Worm (Caenorhabditis elegans) whole organism, L4 larva: ENCODE measurements around the gene C44C1.6.

Experiments used
- F10B5.3 ChIP-seq: sonication (generic microtip); optimal IDR thresholded peaks from 2 replicates; lab custom pipeline; 2016; ENCODE audit warnings: mild to moderate bottlenecking, missing genetic modification characterization, missing compliant biosample characterization
- F44E2.7 ChIP-seq: fragments of 200-800 bp; sonication (Bioruptor generic); IDR thresholded peaks from 2 replicates; pipeline ENCODE4 v2.1.2; 2022; ENCODE audit warnings: missing genetic modification characterization, missing compliant biosample characterization
- T20F7.1 ChIP-seq: fragments of 200-800 bp; sonication (Bioruptor generic); optimal IDR thresholded peaks from 2 replicates; lab custom pipeline; 2018; ENCODE audit warnings: mild to moderate bottlenecking, missing genetic modification characterization, missing compliant biosample characterization
- Y5F2A.4 ChIP-seq: fragments of 200-800 bp; sonication (Bioruptor generic); optimal IDR thresholded peaks from 2 replicates; lab custom pipeline; 2018; ENCODE audit warnings: mild to moderate bottlenecking, missing genetic modification characterization, missing compliant biosample characterization
- aha-1 ChIP-seq: fragments of 150-350 bp; peaks from one replicate; lab custom pipeline; 2014; ENCODE audit warnings: missing biosample characterization, missing genetic modification characterization
- attf-4 ChIP-seq: sonication (generic microtip); optimal IDR thresholded peaks from 3 replicates; lab custom pipeline; 2017; ENCODE audit warnings: missing biosample characterization, missing genetic modification characterization
- ceh-20 ChIP-seq: fragments of 200-800 bp; sonication (Bioruptor generic); IDR thresholded peaks from 2 replicates; pipeline ENCODE4 v1.3.6; 2022; ENCODE audit warnings: missing genetic modification reagents, missing genetic modification characterization, missing compliant biosample characterization
- ctbp-1 ChIP-seq: fragments of 200-800 bp; sonication (Bioruptor generic); IDR thresholded peaks from 2 replicates; pipeline ENCODE4 v1.3.6; 2022; ENCODE audit warnings: missing genetic modification reagents, missing genetic modification characterization, missing compliant biosample characterization
- daf-12 ChIP-seq: fragments of 150-350 bp; optimal IDR thresholded peaks from 2 replicates; lab custom pipeline; 2014; ENCODE audit warnings: missing biosample characterization, missing genetic modification reagents, missing genetic modification characterization
- daf-16 ChIP-seq, 3 experiments: sonication (generic microtip); optimal IDR thresholded peaks; 2 replicates each; lab custom pipeline; 2016 to 2017; ENCODE audit warnings: missing genetic modification characterization in 3 of 3, missing genetic modification reagents in 3 of 3, mild to moderate bottlenecking in 2 of 3, missing compliant biosample characterization in 2 of 3, missing biosample characterization in 1 of 3, moderate library complexity in 1 of 3
- dmd-6 ChIP-seq: fragments of 200-800 bp; sonication (Bioruptor generic); IDR thresholded peaks from 2 replicates; pipeline ENCODE4 v1.3.6; 2022; ENCODE audit warnings: missing genetic modification reagents, missing genetic modification characterization, missing compliant biosample characterization
- dmd-8 ChIP-seq: fragments of 200-800 bp; sonication (Bioruptor generic); IDR thresholded peaks from 2 replicates; pipeline ENCODE4 v1.3.6; 2022; ENCODE audit warnings: missing genetic modification characterization, missing compliant biosample characterization
- dmd-9 ChIP-seq: fragments of 200-800 bp; sonication (Bioruptor generic); IDR thresholded peaks from 2 replicates; pipeline ENCODE4 v1.3.6; 2022; ENCODE audit warnings: missing genetic modification reagents, missing genetic modification characterization, missing compliant biosample characterization
- dve-1 ChIP-seq: sonication (generic microtip); optimal IDR thresholded peaks from 2 replicates; lab custom pipeline; 2017; ENCODE audit warnings: antibody characterized with exemption, mild to moderate bottlenecking, missing genetic modification characterization, missing compliant biosample characterization; ENCODE audit not compliant: insufficient read depth
- egl-27 ChIP-seq: sonication (generic microtip); optimal IDR thresholded peaks from 3 replicates; lab custom pipeline; 2017; ENCODE audit warnings: missing biosample characterization, missing genetic modification reagents, missing genetic modification characterization
- fkh-10 ChIP-seq: fragments of 150-350 bp; optimal IDR thresholded peaks from 2 replicates; lab custom pipeline; 2014; ENCODE audit warnings: missing biosample characterization, missing genetic modification reagents, missing genetic modification characterization
- hlh-11 ChIP-seq: fragments of 200-800 bp; sonication (Bioruptor generic); optimal IDR thresholded peaks from 2 replicates; lab custom pipeline; 2018; ENCODE audit warnings: mild to moderate bottlenecking, missing genetic modification characterization, missing compliant biosample characterization
- hmg-1.1 ChIP-seq: fragments of 200-800 bp; sonication (Bioruptor generic); IDR thresholded peaks from 2 replicates; pipeline ENCODE4 v1.3.6; 2022; ENCODE audit warnings: missing genetic modification reagents, missing genetic modification characterization, missing compliant biosample characterization
- lim-7 ChIP-seq: fragments of 200-800 bp; sonication (Bioruptor generic); IDR thresholded peaks from 2 replicates; pipeline ENCODE4 v1.3.6; 2022; ENCODE audit warnings: missing genetic modification characterization, missing compliant biosample characterization
- lin-13 ChIP-seq: fragments of 150-350 bp; optimal IDR thresholded peaks from 2 replicates; lab custom pipeline; 2014; ENCODE audit warnings: missing biosample characterization, missing genetic modification reagents, missing genetic modification characterization
- lin-15B ChIP-seq: fragments of 150-350 bp; sonication (generic microtip); optimal IDR thresholded peaks from 3 replicates; lab custom pipeline; 2014; ENCODE audit warnings: missing biosample characterization, missing genetic modification characterization
- lin-29 ChIP-seq: fragments of 200-800 bp; sonication (Bioruptor generic); IDR thresholded peaks from 2 replicates; pipeline ENCODE4 v1.3.6; 2022; ENCODE audit warnings: missing genetic modification reagents, missing genetic modification characterization, missing compliant biosample characterization
- lir-3 ChIP-seq: sonication (generic microtip); optimal IDR thresholded peaks from 2 replicates; lab custom pipeline; 2016; ENCODE audit warnings: mild to moderate bottlenecking, missing genetic modification characterization, missing compliant biosample characterization
- lsy-2 ChIP-seq, 2 experiments: fragments of 150-350 bp in 1 of 2; sonication (generic microtip) in 1 of 2; optimal IDR thresholded peaks; 2 replicates each; lab custom pipeline; 2014 to 2017; ENCODE audit warnings: missing biosample characterization in 2 of 2, missing genetic modification characterization in 2 of 2
- mep-1 ChIP-seq: fragments of 150-350 bp; sonication (generic microtip); optimal IDR thresholded peaks from 3 replicates; lab custom pipeline; 2014; ENCODE audit warnings: missing biosample characterization, missing genetic modification characterization
- mes-2 ChIP-seq: sonication (generic microtip); optimal IDR thresholded peaks from 2 replicates; lab custom pipeline; 2016; ENCODE audit warnings: missing genotype, mild to moderate bottlenecking, missing genetic modification characterization, missing compliant biosample characterization; ENCODE audit not compliant: poor library complexity, severe bottlenecking
- nhr-28 ChIP-seq: fragments of 150-350 bp; optimal IDR thresholded peaks from 2 replicates; lab custom pipeline; 2014; ENCODE audit warnings: missing biosample characterization, missing genetic modification characterization
- nhr-76 ChIP-seq: fragments of 150-350 bp; optimal IDR thresholded peaks from 2 replicates; lab custom pipeline; 2014; ENCODE audit warnings: missing biosample characterization, missing genetic modification characterization
- pqm-1 ChIP-seq: sonication (generic microtip); optimal IDR thresholded peaks from 2 replicates; lab custom pipeline; 2017; ENCODE audit warnings: missing biosample characterization, missing genetic modification characterization
- rbr-2 ChIP-seq: sonication (generic microtip); optimal IDR thresholded peaks from 2 replicates; lab custom pipeline; 2016; ENCODE audit warnings: missing genotype, missing genetic modification characterization, missing compliant biosample characterization
- set-16 ChIP-seq: fragments of 200-800 bp; sonication (Bioruptor generic); IDR thresholded peaks from 2 replicates; pipeline ENCODE4 v1.3.6; 2022; ENCODE audit warnings: missing genetic modification reagents, missing genetic modification characterization, missing compliant biosample characterization
- skn-1 ChIP-seq: fragments of 150-350 bp; optimal IDR thresholded peaks from 2 replicates; lab custom pipeline; 2014; ENCODE audit warnings: missing biosample characterization, missing genetic modification characterization
- snpc-4 ChIP-seq: fragments of 150-350 bp; optimal IDR thresholded peaks from 2 replicates; lab custom pipeline; 2014; ENCODE audit warnings: missing biosample characterization, missing genetic modification characterization
- tra-1 ChIP-seq: fragments of 200-800 bp; sonication (Bioruptor generic); IDR thresholded peaks from 2 replicates; pipeline ENCODE4 v1.3.6; 2022; ENCODE audit warnings: missing genetic modification reagents, missing genetic modification characterization, missing compliant biosample characterization
- unc-62 ChIP-seq, 3 experiments: fragments of 150-350 bp in 1 of 3; sonication (generic microtip); optimal IDR thresholded peaks in 2 of 3; peaks in 1 of 3; 1 replicate in 1 of 3; 2 replicates in 2 of 3; lab custom pipeline; 2014 to 2017; ENCODE audit warnings: missing biosample characterization in 3 of 3, missing genetic modification characterization in 3 of 3, missing genetic modification reagents in 3 of 3, missing genotype in 1 of 3
- zag-1 ChIP-seq: fragments of 150-350 bp; optimal IDR thresholded peaks from 2 replicates; lab custom pipeline; 2014; ENCODE audit warnings: missing biosample characterization, missing genetic modification characterization
- zfp-3 ChIP-seq: fragments of 200-800 bp; sonication (Bioruptor generic); conservative IDR thresholded peaks from 2 replicates; pipeline ENCODE4 v1.3.6; 2022; ENCODE audit warnings: missing genetic modification reagents, missing genetic modification characterization, missing compliant biosample characterization

C44C1.6 gene

DNA sequence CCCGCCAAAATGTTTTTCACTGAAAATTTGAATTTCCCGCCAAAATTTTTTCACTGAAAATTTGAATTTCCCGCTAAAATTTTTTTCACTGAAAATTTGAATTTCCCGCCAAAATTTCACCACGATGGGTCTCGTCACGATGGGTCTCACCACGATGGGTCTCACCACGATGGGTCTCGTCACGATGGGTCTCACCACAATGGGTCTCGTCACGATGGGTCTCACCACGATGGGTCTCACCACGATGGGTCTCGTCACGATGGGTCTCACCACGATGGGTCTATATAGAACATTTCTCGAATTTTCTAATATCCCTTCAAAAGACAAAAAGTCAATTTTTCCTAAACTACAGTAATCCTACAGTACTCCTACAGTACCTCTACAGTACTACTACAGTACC lies 26.4 kb downstream of the C44C1.6 start:
- TF ChIP-seq tra-1 (GFP tag; lab: Robert Waterston, UW) (0 out of 2 replicates have a peak, but pooled peaks have one; percentile 42), F44E2.7 (GFP tag; lab: Robert Waterston, UW) (peak; percentile 78; the same call in 1 of the 2 replicates), lim-7 (GFP tag; lab: Robert Waterston, UW) (peak; percentile 32; the same call in 1 of the 2 replicates), set-16 (GFP tag; lab: Robert Waterston, UW) (peak; percentile 44; the same call in 1 of the 2 replicates), dmd-8 (GFP tag; lab: Robert Waterston, UW) (peak; percentile 58; the same call in 1 of the 2 replicates)

DNA sequence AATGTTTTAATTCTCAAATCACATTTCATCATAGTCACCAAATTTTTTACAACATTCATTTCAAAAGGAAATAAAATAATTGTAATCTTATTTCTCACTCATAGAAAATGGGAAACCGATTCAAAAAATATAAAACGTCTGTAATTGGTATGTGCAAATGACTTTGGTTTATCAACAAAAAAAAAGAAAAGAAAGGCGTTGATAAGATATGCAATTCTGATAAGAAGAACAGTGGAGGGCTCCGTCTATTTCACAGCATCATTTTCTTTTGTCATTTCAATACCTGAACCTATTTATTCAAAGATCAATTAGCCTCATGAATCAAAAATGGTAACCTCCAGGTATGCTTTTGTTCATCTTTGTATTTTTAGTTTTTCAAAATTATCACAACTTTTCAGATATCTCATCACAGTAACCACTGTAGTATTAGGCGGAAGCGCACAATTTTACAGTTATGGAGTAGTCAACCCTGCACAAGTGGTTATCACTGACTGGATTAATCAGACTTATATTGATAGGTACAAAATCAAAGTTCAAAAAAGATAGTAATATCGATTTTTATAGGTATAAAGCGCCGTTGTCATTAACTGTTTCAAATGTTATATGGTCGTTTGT lies 31.7 kb downstream of the C44C1.6 start, which contains the start of gene F53H8.3:
F53H8.3 (plus strand) TSS at position 275 of the 615 bp plus-strand sequence.
- TF ChIP-seq aha-1 (no peak), lir-3 (no peak), nhr-76 (tag; lab: Kevin White, UChicago) (no peak), dmd-6 (peak; percentile 6; the same call in 1 of the 2 replicates), pqm-1 (tag; lab: Kevin White, UChicago) (peak; percentile 85), attf-4 (tag; lab: Kevin White, UChicago) (no peak), zag-1 (tag; lab: Kevin White, UChicago) (no peak), nhr-28 (tag; lab: Kevin White, UChicago) (peak; percentile 22), ctbp-1 (GFP tag; lab: Robert Waterston, UW) (no peak), lin-29 (GFP tag; lab: Robert Waterston, UW) (no peak), lin-15B (tag; lab: Kevin White, UChicago) (no peak), mep-1 (tag; lab: Kevin White, UChicago) (no peak), dve-1 (peak; percentile 50), egl-27 (tag; lab: Kevin White, UChicago) (no peak), dmd-9 (GFP tag; lab: Robert Waterston, UW) (no peak), lin-13 (GFP tag; lab: Kevin White, UChicago) (no peak), Y5F2A.4 (GFP tag; lab: Kevin White, UChicago) (no peak), hlh-11 (tag; lab: Kevin White, UChicago) (peak; percentile 24), daf-16 (GFP tag; optimal IDR thresholded peaks at IDR 0.05; lab: Kevin White, UChicago) (no peak), daf-16 (tag; optimal IDR thresholded peaks at IDR 0.05; lab: Kevin White, UChicago) (peak; percentile 73)

DNA sequence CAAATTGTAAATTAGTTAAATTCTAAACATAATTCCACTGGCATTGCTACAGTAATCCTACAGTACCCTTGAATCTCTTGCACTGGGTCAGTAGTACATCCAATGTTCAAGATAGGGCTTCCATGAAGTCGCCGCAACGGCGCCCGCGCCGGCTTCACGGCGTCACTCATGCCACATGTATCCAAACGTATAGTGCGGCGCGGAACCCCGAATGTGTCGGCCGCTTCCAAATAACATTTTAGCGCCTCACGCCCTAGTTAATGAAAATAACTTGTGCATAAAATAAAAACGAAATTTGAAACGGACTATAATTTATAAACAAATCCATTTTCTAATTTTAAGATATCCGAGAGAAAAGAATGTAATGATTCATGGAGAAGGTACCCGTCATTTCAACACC lies 34.1 kb downstream of the C44C1.6 start:
- TF ChIP-seq mes-2 (tag; lab: Kevin White, UChicago) (no peak), snpc-4 (tag; lab: Kevin White, UChicago) (peak; percentile 30), F10B5.3 (tag; lab: Kevin White, UChicago) (no peak), zfp-3 (GFP tag; lab: Robert Waterston, UW) (no peak), skn-1 (tag; lab: Kevin White, UChicago) (no peak)
- TF ChIP-seq, all 104 proteins: peak for 1

DNA sequence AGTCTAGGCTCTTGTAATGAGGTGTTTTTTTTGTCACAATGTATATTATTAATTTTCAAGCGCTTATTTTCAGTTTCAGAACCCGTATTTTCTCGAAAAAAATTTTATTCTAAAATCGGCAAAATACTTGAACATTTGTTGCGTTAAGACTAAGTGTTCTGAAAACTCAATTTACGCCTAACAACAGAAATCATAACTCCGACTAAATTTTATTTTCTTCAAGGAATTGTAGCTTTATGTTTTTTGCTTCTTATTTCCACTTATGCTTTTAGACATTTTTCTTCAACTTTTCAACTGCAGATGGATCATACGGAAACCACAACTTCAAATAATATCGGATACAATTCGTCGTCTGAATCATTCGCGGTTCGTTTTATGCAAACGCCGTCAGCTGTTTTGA lies 36.6 kb downstream of the C44C1.6 start, which contains the start of gene F35H12.1:
F35H12.1 (plus strand) TSS at position 301 of the 400 bp plus-strand sequence.
- TF ChIP-seq fkh-10 (GFP tag; lab: Kevin White, UChicago) (peak; percentile 58), daf-12 (tag; lab: Kevin White, UChicago) (no peak)

DNA sequence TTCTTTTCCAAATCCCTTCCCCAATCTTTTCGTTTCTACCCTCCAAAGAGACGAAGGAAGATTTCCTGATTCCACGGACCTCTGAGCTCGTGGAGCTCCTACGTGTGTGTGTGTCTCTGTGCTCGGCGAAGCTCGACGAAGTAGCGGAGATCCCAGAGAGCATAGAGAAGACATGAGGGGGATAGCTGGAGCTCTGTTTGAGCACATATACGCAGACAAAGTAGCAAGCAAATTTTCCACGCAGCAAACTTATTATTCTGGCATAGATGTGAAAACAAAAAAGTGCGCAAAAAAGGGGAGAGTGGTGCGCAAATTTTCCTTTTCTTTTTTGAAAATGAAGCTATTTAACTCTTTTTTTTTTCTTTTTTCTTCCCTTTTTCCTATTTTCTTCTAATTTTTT lies 37.2 kb downstream of the C44C1.6 start:
- TF ChIP-seq unc-62 (GFP tag; optimal IDR thresholded peaks at IDR 0.05 in 1 of 2; lab: Kevin White, UChicago) (peak in 1 of 2 experiments; percentile 63), unc-62 (tag; optimal IDR thresholded peaks at IDR 0.05; lab: Kevin White, UChicago) (no peak), hmg-1.1 (GFP tag; lab: Robert Waterston, UW) (peak; percentile 33; the same call in 1 of the 2 replicates), set-16 (GFP tag; lab: Robert Waterston, UW) (0 out of 2 replicates have a peak, but pooled peaks have one; percentile 36), ceh-20 (GFP tag; lab: Robert Waterston, UW) (0 out of 2 replicates have a peak, but pooled peaks have one; percentile 13), rbr-2 (tag; lab: Kevin White, UChicago) (peak; percentile 44), hlh-11 (tag; lab: Kevin White, UChicago) (no peak), lsy-2 (tag; optimal IDR thresholded peaks at IDR 0.05; lab: Kevin White, UChicago) (peak in 1 of 2 experiments; percentile 10), dmd-8 (GFP tag; lab: Robert Waterston, UW) (no peak), T20F7.1 (GFP tag; lab: Kevin White, UChicago) (no peak), mep-1 (tag; lab: Kevin White, UChicago) (peak; percentile 13), fkh-10 (GFP tag; lab: Kevin White, UChicago) (peak; percentile 55), ctbp-1 (GFP tag; lab: Robert Waterston, UW) (0 out of 2 replicates have a peak, but pooled peaks have one; percentile 49)
